Fruit fly (Drosophila melanogaster) whole organism, embryonic: Measurements from ENCODE around the gene Jhbp2.

Source experiments
- ATbp ChIP-seq: fragments of 200-800 bp; sonication (Bioruptor generic); optimal IDR thresholded peaks from 2 replicates; lab custom pipeline; 2017; ENCODE audit warnings: missing biosample characterization, mild to moderate bottlenecking, missing genetic modification characterization, missing genetic modification reagents
- Awh ChIP-seq: fragments of 200-800 bp; sonication (Bioruptor generic); IDR thresholded peaks from 2 replicates; pipeline ENCODE4, ENCODE4 v1.3.6; 2022; ENCODE audit warnings: missing biosample characterization, missing genetic modification characterization
- Bteb2 ChIP-seq: fragments of 200-800 bp; sonication (Bioruptor generic); optimal IDR thresholded peaks from 2 replicates; lab custom pipeline; 2016; ENCODE audit warnings: missing biosample characterization, missing genetic modification characterization
- CG11456 ChIP-seq: fragments of 200-800 bp; sonication (Bioruptor generic); IDR thresholded peaks from 3 replicates; pipeline ENCODE4 v1.3.6; 2022; ENCODE audit warnings: missing biosample characterization, missing genetic modification characterization
- CG12299 ChIP-seq: fragments of 200-800 bp; sonication (Bioruptor generic); optimal IDR thresholded peaks from 2 replicates; lab custom pipeline; 2018; ENCODE audit warnings: missing biosample characterization, mild to moderate bottlenecking, missing genetic modification characterization
- CG1233 ChIP-seq: fragments of 200-800 bp; sonication (Bioruptor generic); optimal IDR thresholded peaks from 4 replicates; lab custom pipeline; 2018; ENCODE audit warnings: missing biosample characterization, mild to moderate bottlenecking, missing genetic modification characterization
- CG12659 ChIP-seq: fragments of 200-800 bp; sonication (Bioruptor generic); optimal IDR thresholded peaks from 3 replicates; lab custom pipeline; 2017; ENCODE audit warnings: mild to moderate bottlenecking, missing biosample characterization, missing genetic modification reagents, missing genetic modification characterization
- CG15011 ChIP-seq: fragments of 200-800 bp; sonication (Bioruptor generic); optimal IDR thresholded peaks from 3 replicates; lab custom pipeline; 2018; ENCODE audit warnings: missing biosample characterization, mild to moderate bottlenecking, missing genetic modification characterization
- CG15479 ChIP-seq: fragments of 200-800 bp; sonication (Bioruptor generic); optimal IDR thresholded peaks from 3 replicates; lab custom pipeline; 2019; ENCODE audit warnings: missing biosample characterization, mild to moderate bottlenecking, missing genetic modification characterization, moderate library complexity
- CG30020 ChIP-seq: fragments of 200-800 bp; optimal IDR thresholded peaks from 2 replicates; lab custom pipeline; 2019; ENCODE audit warnings: missing biosample characterization, mild to moderate bottlenecking, missing genetic modification characterization, moderate library complexity
- CG31441 ChIP-seq: fragments of 200-800 bp; sonication (Bioruptor generic); IDR thresholded peaks from 2 replicates; pipeline ENCODE4 v1.3.6; 2022; ENCODE audit warnings: missing biosample characterization, missing genetic modification characterization
- CG32532 ChIP-seq: fragments of 200-800 bp; sonication (Bioruptor generic); IDR thresholded peaks from 2 replicates; pipeline ENCODE4 v1.3.6; 2022; ENCODE audit warnings: missing biosample characterization, missing genetic modification characterization
- CG32767 ChIP-seq: fragments of 200-800 bp; sonication (Bioruptor generic); IDR thresholded peaks from 2 replicates; pipeline ENCODE4 v1.3.6; 2022; ENCODE audit warnings: missing biosample characterization, missing genetic modification characterization
- CG5953 ChIP-seq: fragments of 200-800 bp; sonication (Bioruptor generic); IDR thresholded peaks from 2 replicates; pipeline ENCODE4 v1.3.6; 2022; ENCODE audit warnings: missing biosample characterization, missing genetic modification characterization
- CG6254 ChIP-seq: fragments of 200-800 bp; sonication (Bioruptor generic); optimal IDR thresholded peaks from 3 replicates; lab custom pipeline; 2017; ENCODE audit warnings: mild to moderate bottlenecking, missing biosample characterization, missing genetic modification reagents, missing genetic modification characterization
- CG6791 ChIP-seq: fragments of 200-800 bp; sonication (Bioruptor generic); IDR thresholded peaks from 3 replicates; pipeline ENCODE4 v1.3.6; 2022; ENCODE audit warnings: missing biosample characterization, missing genetic modification characterization; ENCODE audit not compliant: partially characterized antibody
- CG7786 ChIP-seq: fragments of 200-800 bp; sonication (Bioruptor generic); optimal IDR thresholded peaks from 2 replicates; lab custom pipeline; 2016; ENCODE audit warnings: missing biosample characterization, missing genetic modification characterization
- CG8281 ChIP-seq: fragments of 200-800 bp; sonication (Bioruptor generic); optimal IDR thresholded peaks from 2 replicates; lab custom pipeline; 2018; ENCODE audit warnings: missing biosample characterization, mild to moderate bottlenecking, missing genetic modification characterization, moderate library complexity
- CG8944 ChIP-seq: fragments of 200-800 bp; sonication (Bioruptor generic); optimal IDR thresholded peaks from 3 replicates; lab custom pipeline; 2016; ENCODE audit warnings: missing biosample characterization, missing genetic modification characterization
- CG9876 ChIP-seq: fragments of 200-800 bp; sonication (Bioruptor generic); optimal IDR thresholded peaks from 2 replicates; lab custom pipeline; 2016; ENCODE audit warnings: missing biosample characterization, missing genetic modification characterization
- CHES-1-like ChIP-seq: fragments of 200-800 bp; sonication (Bioruptor generic); optimal IDR thresholded peaks from 2 replicates; lab custom pipeline; 2016; ENCODE audit warnings: missing biosample characterization, missing genetic modification characterization
- CrebB ChIP-seq: fragments of 200-800 bp; sonication (Bioruptor generic); optimal IDR thresholded peaks from 3 replicates; lab custom pipeline; 2018; ENCODE audit warnings: missing biosample characterization, mild to moderate bottlenecking, missing genetic modification characterization
- Deaf1 ChIP-seq: fragments of 200-800 bp; optimal IDR thresholded peaks from 3 replicates; lab custom pipeline; 2019; ENCODE audit warnings: missing biosample characterization, mild to moderate bottlenecking, missing genetic modification characterization, moderate library complexity
- Dp ChIP-seq: fragments of 200-800 bp; sonication (Bioruptor generic); optimal IDR thresholded peaks from 2 replicates; lab custom pipeline; 2018; ENCODE audit warnings: missing biosample characterization, mild to moderate bottlenecking, missing genetic modification characterization, moderate library complexity
- Dref ChIP-seq: fragments of 200-800 bp; sonication (Bioruptor generic); IDR thresholded peaks from 2 replicates; pipeline ENCODE4 v1.3.6; 2022; ENCODE audit warnings: missing biosample characterization, missing genetic modification characterization
- HLH4C ChIP-seq: fragments of 200-800 bp; sonication (Bioruptor generic); IDR thresholded peaks from 3 replicates; pipeline ENCODE4 v1.3.6; 2022; ENCODE audit warnings: missing biosample characterization, missing genetic modification characterization; ENCODE audit not compliant: partially characterized antibody
- Hand ChIP-seq: fragments of 200-800 bp; sonication (Bioruptor generic); optimal IDR thresholded peaks from 2 replicates; lab custom pipeline; 2017; ENCODE audit warnings: mild to moderate bottlenecking, missing biosample characterization, missing genetic modification reagents, missing genetic modification characterization
- Hr39 ChIP-seq: fragments of >200 bp; optimal IDR thresholded peaks from 2 replicates; lab custom pipeline; 2017
- NC2β ChIP-seq: fragments of 200-800 bp; sonication (Bioruptor generic); optimal IDR thresholded peaks from 2 replicates; lab custom pipeline; 2016; ENCODE audit warnings: missing biosample characterization, missing genetic modification characterization
- Neu2 ChIP-seq: fragments of 200-800 bp; sonication (Bioruptor generic); optimal IDR thresholded peaks from 3 replicates; lab custom pipeline; 2016; ENCODE audit warnings: missing biosample characterization, missing genetic modification characterization, borderline replicate concordance
- Nf-YA ChIP-seq: fragments of 200-800 bp; sonication (Bioruptor generic); IDR thresholded peaks from 2 replicates; pipeline ENCODE4 v1.3.6; 2022; ENCODE audit warnings: missing biosample characterization, missing genetic modification characterization
- YL-1 ChIP-seq: fragments of 200-800 bp; sonication (Bioruptor generic); optimal IDR thresholded peaks from 3 replicates; lab custom pipeline; 2017; ENCODE audit warnings: missing biosample characterization, mild to moderate bottlenecking, missing genetic modification characterization
- bab2 ChIP-seq: fragments of 200-800 bp; sonication (Bioruptor generic); optimal IDR thresholded peaks from 2 replicates; lab custom pipeline; 2016; ENCODE audit warnings: missing biosample characterization, missing genetic modification characterization
- bsh ChIP-seq, 2 experiments: fragments of 200-800 bp; sonication (Bioruptor generic); optimal IDR thresholded peaks; 2 replicates each; lab custom pipeline; 2017 to 2018; ENCODE audit warnings: mild to moderate bottlenecking in 2 of 2, missing biosample characterization in 2 of 2, missing genetic modification characterization in 2 of 2, moderate library complexity in 1 of 2
- btn ChIP-seq: fragments of 200-800 bp; sonication (Bioruptor generic); optimal IDR thresholded peaks from 2 replicates; lab custom pipeline; 2016; ENCODE audit warnings: missing biosample characterization, missing genetic modification characterization
- ci ChIP-seq: fragments of 200-800 bp; sonication (Bioruptor generic); IDR thresholded peaks from 3 replicates; pipeline ENCODE4 v1.3.6; 2022; ENCODE audit warnings: missing biosample characterization, missing genetic modification characterization
- cwo ChIP-seq: fragments of 200-800 bp; sonication (Bioruptor generic); optimal IDR thresholded peaks from 3 replicates; lab custom pipeline; 2017; ENCODE audit warnings: missing biosample characterization, missing genetic modification characterization, mild to moderate bottlenecking, moderate library complexity, missing genetic modification reagents
- dm ChIP-seq: fragments of 200-800 bp; sonication (Bioruptor generic); optimal IDR thresholded peaks from 3 replicates; lab custom pipeline; 2016; ENCODE audit warnings: missing biosample characterization, missing genetic modification characterization
- fd102C ChIP-seq: fragments of 200-800 bp; sonication (Bioruptor generic); optimal IDR thresholded peaks from 2 replicates; lab custom pipeline; 2018; ENCODE audit warnings: missing biosample characterization, mild to moderate bottlenecking, missing genetic modification characterization, moderate library complexity
- grau ChIP-seq: fragments of 200-800 bp; optimal IDR thresholded peaks from 3 replicates; lab custom pipeline; 2019; ENCODE audit warnings: missing biosample characterization, mild to moderate bottlenecking, missing genetic modification characterization, moderate library complexity
- gsb-n ChIP-seq: fragments of 200-800 bp; sonication (Bioruptor generic); optimal IDR thresholded peaks from 3 replicates; lab custom pipeline; 2018; ENCODE audit warnings: missing biosample characterization, mild to moderate bottlenecking, missing genetic modification characterization
- ham ChIP-seq: fragments of 200-800 bp; sonication (Bioruptor generic); IDR thresholded peaks from 2 replicates; pipeline ENCODE4 v1.3.6; 2022; ENCODE audit warnings: missing biosample characterization, missing genetic modification characterization
- kay ChIP-seq: fragments of 200-800 bp; sonication (Bioruptor generic); optimal IDR thresholded peaks from 2 replicates; lab custom pipeline; 2016; ENCODE audit warnings: missing biosample characterization, missing genetic modification characterization
- ken ChIP-seq: fragments of 200-800 bp; sonication (Bioruptor generic); IDR thresholded peaks from 3 replicates; pipeline ENCODE4 v1.3.6; 2022; ENCODE audit warnings: missing biosample characterization, missing genetic modification characterization
- lbe ChIP-seq: fragments of 200-800 bp; sonication (Bioruptor generic); optimal IDR thresholded peaks from 2 replicates; lab custom pipeline; 2016; ENCODE audit warnings: missing biosample characterization, mild to moderate bottlenecking, missing genetic modification characterization
- p53 ChIP-seq: fragments of 200-800 bp; sonication (Bioruptor generic); optimal IDR thresholded peaks from 2 replicates; lab custom pipeline; 2016; ENCODE audit warnings: missing biosample characterization, missing genetic modification characterization
- ro ChIP-seq: fragments of 200-800 bp; sonication (Bioruptor generic); IDR thresholded peaks from 2 replicates; pipeline ENCODE4 v1.3.6; 2022; ENCODE audit warnings: missing biosample characterization, missing genetic modification characterization
- sd ChIP-seq: fragments of 200-800 bp; sonication (Bioruptor generic); optimal IDR thresholded peaks from 3 replicates; lab custom pipeline; 2018; ENCODE audit warnings: missing biosample characterization, mild to moderate bottlenecking, missing genetic modification characterization, moderate library complexity
- twi ChIP-seq: fragments of 200-800 bp; optimal IDR thresholded peaks from 2 replicates; lab custom pipeline; 2019; ENCODE audit warnings: missing biosample characterization, mild to moderate bottlenecking, missing genetic modification characterization, moderate library complexity
- tx ChIP-seq: fragments of 200-800 bp; sonication (Bioruptor generic); optimal IDR thresholded peaks from 2 replicates; lab custom pipeline; 2016; ENCODE audit warnings: missing biosample characterization, missing genetic modification characterization

Gene Jhbp2

DNA sequence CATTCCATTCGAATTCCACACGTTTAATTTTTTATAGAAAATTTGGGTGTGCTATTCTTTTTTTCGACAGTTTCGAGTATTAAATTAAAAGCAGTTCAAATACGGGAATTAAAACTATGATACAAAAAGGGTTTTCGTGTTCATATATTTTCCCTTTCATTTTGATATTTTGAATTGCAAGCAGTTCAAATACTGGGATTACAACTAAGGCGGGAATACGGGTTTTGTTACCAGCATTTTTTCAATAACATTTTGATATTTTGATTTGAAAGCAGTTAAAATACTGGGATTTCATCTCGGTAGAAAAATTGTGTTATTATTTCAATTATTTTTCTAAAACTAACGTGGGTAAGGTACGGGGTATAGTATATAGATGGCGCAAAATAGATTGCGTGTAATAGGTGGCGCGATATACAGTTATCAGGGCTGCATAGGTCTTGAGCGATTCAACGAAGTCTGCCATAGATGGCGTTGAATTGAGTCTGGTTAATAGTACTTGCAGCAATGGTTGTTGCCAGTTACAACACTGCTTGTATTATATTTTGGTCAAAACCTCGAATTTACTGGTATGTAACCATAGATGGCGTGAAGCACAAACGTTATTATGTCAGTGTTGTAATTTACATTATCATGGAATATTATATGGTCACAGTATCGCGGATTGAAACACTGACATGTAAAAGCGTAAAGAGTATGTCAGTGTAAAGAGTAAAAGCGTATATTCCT, 9.4 kb upstream of the Jhbp2 start (continued):
- TF ChIP-seq CG32532 (GFP tag; lab: Robert Waterston, UW) (peak; percentile 86), tx (peak; percentile 16), p53 (GFP tag; lab: Kevin White, UChicago) (peak; percentile 7), cwo (GFP tag; lab: Kevin White, UChicago) (no peak), CG32767 (no peak), CG6254 (GFP tag; lab: Kevin White, UChicago) (no peak), kay (no peak), CG8944 (GFP tag; lab: Kevin White, UChicago) (peak; percentile 73), dm (GFP tag; lab: Kevin White, UChicago) (peak; percentile 34), CG5953 (GFP tag; lab: Robert Waterston, UW) (no peak; the same call in 1 of the 2 replicates), CG15011 (no peak), CrebB (tag; lab: Kevin White, UChicago) (peak; percentile 13), ham (GFP tag; lab: Robert Waterston, UW) (no peak), gsb-n (tag; lab: Kevin White, UChicago) (no peak), grau (tag; lab: Kevin White, UChicago) (peak; percentile 56), CG30020 (tag; lab: Kevin White, UChicago) (no peak), CG9876 (GFP tag; lab: Kevin White, UChicago) (peak; percentile 83), Neu2 (GFP tag; lab: Kevin White, UChicago) (peak; percentile 12), Awh (no peak), CG12299 (no peak), CG31441 (GFP tag; lab: Robert Waterston, UW) (no peak), CG11456 (peak; percentile 94; the same call in 2 of the 3 replicates), bsh (GFP tag; optimal IDR thresholded peaks at IDR 0.05; lab: Kevin White, UChicago) (no peak), CG1233 (GFP tag; lab: Kevin White, UChicago) (no peak), CG12659 (peak; percentile 19), Hr39 (lab: Kevin White, UChicago) (no peak), CG6791 (peak; percentile 41; the same call in 1 of the 3 replicates), HLH4C (GFP tag; lab: Robert Waterston, UW) (peak; percentile 59; the same call in 2 of the 3 replicates), NC2β (peak; percentile 66), twi (no peak), Bteb2 (no peak), CHES-1-like (peak; percentile 53), YL-1 (GFP tag; lab: Kevin White, UChicago) (no peak), lbe (GFP tag; lab: Kevin White, UChicago) (no peak), CG8281 (tag; lab: Kevin White, UChicago) (no peak), sd (tag; lab: Kevin White, UChicago) (peak; percentile 48), Deaf1 (no peak), CG15479 (GFP tag; lab: Kevin White, UChicago) (no peak), ken (GFP tag; lab: Robert Waterston, UW) (peak; percentile 64; the same call in 2 of the 3 replicates), bab2 (GFP tag; lab: Kevin White, UChicago) (peak; percentile 52), Dp (GFP tag; lab: Kevin White, UChicago) (peak; percentile 25), Dref (GFP tag; lab: Robert Waterston, UW) (no peak), fd102C (GFP tag; lab: Kevin White, UChicago) (no peak), ATbp (no peak), Nf-YA (GFP tag; lab: Robert Waterston, UW) (no peak), ro (GFP tag; lab: Robert Waterston, UW) (no peak; the same call in 1 of the 2 replicates), CG7786 (peak; percentile 54), Hand (no peak), ci (peak; percentile 82; the same call in 2 of the 3 replicates), btn (no peak)
